Fruit fly (Drosophila melanogaster): ENCODE results near the gene CG4393.

- TF ChIP-seq fru (GFP tag; optimal IDR thresholded peaks at IDR 0.05) = no peak
- TF ChIP-seq br (GFP tag; optimal IDR thresholded peaks at IDR 0.05) = no peak
- TF ChIP-seq usp (GFP tag; optimal IDR thresholded peaks at IDR 0.05) = no peak
Measured at dm6 chr3R:23402508-23402907, 17.9 kb upstream of the CG4393 start, which contains the start of gene Ir94d.

All from whole organism, wandering third instar larva.